Worm (Caenorhabditis elegans) whole organism, late embryonic: ENCODE measurements around the gene F57B7.2.

Experiments
- C08G9.2 ChIP-seq: sonication (generic microtip); optimal IDR thresholded peaks from 2 replicates; lab custom pipeline; 2016; ENCODE audit warnings: mild to moderate bottlenecking, missing genetic modification characterization, moderate library complexity, missing compliant biosample characterization
- C38D4.7 ChIP-seq: fragments of 200-800 bp; sonication (Bioruptor generic); optimal IDR thresholded peaks from 2 replicates; lab custom pipeline; 2018; ENCODE audit warnings: mild to moderate bottlenecking, missing genetic modification characterization, moderate library complexity, missing compliant biosample characterization
- F13H6.1 ChIP-seq: sonication (generic microtip); optimal IDR thresholded peaks from 2 replicates; lab custom pipeline; 2016; ENCODE audit warnings: missing genetic modification characterization, missing compliant biosample characterization
- K02D7.2 ChIP-seq: sonication (generic microtip); optimal IDR thresholded peaks from 2 replicates; lab custom pipeline; 2017; ENCODE audit warnings: mild to moderate bottlenecking, missing genetic modification characterization, missing compliant biosample characterization
- Y22D7AL.16 ChIP-seq: sonication (generic microtip); optimal IDR thresholded peaks from 2 replicates; lab custom pipeline; 2016; ENCODE audit warnings: missing genetic modification characterization, missing compliant biosample characterization
- ahr-1 ChIP-seq: sonication (generic microtip); optimal IDR thresholded peaks from 2 replicates; lab custom pipeline; 2016; ENCODE audit warnings: missing genetic modification characterization, missing compliant biosample characterization
- ama-1 ChIP-seq: fragments of 150-350 bp; optimal IDR thresholded peaks from 2 replicates; lab custom pipeline; 2014
- ceh-14 ChIP-seq: sonication (generic microtip); optimal IDR thresholded peaks from 2 replicates; lab custom pipeline; 2016; ENCODE audit warnings: missing genotype, missing genetic modification characterization, missing compliant biosample characterization
- ceh-18 ChIP-seq: sonication (generic microtip); optimal IDR thresholded peaks from 2 replicates; lab custom pipeline; 2016; ENCODE audit warnings: missing genetic modification characterization, missing compliant biosample characterization
- ceh-19 ChIP-seq: fragments of 200-800 bp; sonication (Bioruptor generic); optimal IDR thresholded peaks from 2 replicates; lab custom pipeline; 2018; ENCODE audit warnings: mild to moderate bottlenecking, missing genetic modification characterization, missing compliant biosample characterization
- ceh-2 ChIP-seq: sonication (generic microtip); optimal IDR thresholded peaks from 2 replicates; lab custom pipeline; 2016; ENCODE audit warnings: missing genotype, missing genetic modification characterization, missing compliant biosample characterization
- ceh-22 ChIP-seq: sonication (generic microtip); optimal IDR thresholded peaks from 2 replicates; lab custom pipeline; 2017; ENCODE audit warnings: missing biosample characterization, missing genetic modification characterization
- ceh-24 ChIP-seq: sonication (generic microtip); optimal IDR thresholded peaks from 2 replicates; lab custom pipeline; 2016; ENCODE audit warnings: mild to moderate bottlenecking, missing genetic modification characterization, missing compliant biosample characterization
- ceh-30 ChIP-seq: fragments of 150-350 bp; optimal IDR thresholded peaks from 2 replicates; lab custom pipeline; 2014; ENCODE audit warnings: missing biosample characterization, missing genetic modification characterization
- ceh-31 ChIP-seq: sonication (generic microtip); optimal IDR thresholded peaks from 2 replicates; lab custom pipeline; 2016; ENCODE audit warnings: missing genetic modification characterization, missing compliant biosample characterization
- ceh-45 ChIP-seq: fragments of 200-800 bp; sonication (Bioruptor generic); IDR thresholded peaks from 2 replicates; pipeline ENCODE4 v1.3.6; 2022; ENCODE audit warnings: missing genetic modification reagents, missing genetic modification characterization, missing compliant biosample characterization
- che-1 ChIP-seq: sonication (generic microtip); optimal IDR thresholded peaks from 2 replicates; lab custom pipeline; 2016; ENCODE audit warnings: mild to moderate bottlenecking, missing genetic modification characterization, missing compliant biosample characterization
- dmd-4 ChIP-seq: sonication (generic microtip); optimal IDR thresholded peaks from 2 replicates; lab custom pipeline; 2016; ENCODE audit warnings: borderline replicate concordance, missing genetic modification characterization, missing compliant biosample characterization
- elt-2 ChIP-seq: sonication (generic microtip); optimal IDR thresholded peaks from 2 replicates; lab custom pipeline; 2016; ENCODE audit warnings: missing genetic modification reagents, missing genetic modification characterization, missing compliant biosample characterization
- ets-4 ChIP-seq: sonication (generic microtip); optimal IDR thresholded peaks from 2 replicates; lab custom pipeline; 2016; ENCODE audit warnings: missing genetic modification characterization, missing compliant biosample characterization
- eyg-1 ChIP-seq: sonication (generic microtip); optimal IDR thresholded peaks from 2 replicates; lab custom pipeline; 2016; ENCODE audit warnings: missing genotype, missing genetic modification characterization, missing compliant biosample characterization
- fax-1 ChIP-seq: sonication (generic microtip); optimal IDR thresholded peaks from 2 replicates; lab custom pipeline; 2016; ENCODE audit warnings: missing genotype, missing genetic modification characterization, missing compliant biosample characterization
- fkh-10 ChIP-seq: fragments of 150-350 bp; optimal IDR thresholded peaks from 2 replicates; lab custom pipeline; 2014; ENCODE audit warnings: missing biosample characterization, missing genetic modification reagents, missing genetic modification characterization
- fkh-6 ChIP-seq: sonication (generic microtip); optimal IDR thresholded peaks from 2 replicates; lab custom pipeline; 2016; ENCODE audit warnings: missing genetic modification characterization, missing compliant biosample characterization
- gmeb-2 ChIP-seq: sonication (generic microtip); optimal IDR thresholded peaks from 2 replicates; lab custom pipeline; 2016; ENCODE audit warnings: missing genetic modification characterization, inconsistent platforms, missing compliant biosample characterization
- hlh-15 ChIP-seq: sonication (generic microtip); optimal IDR thresholded peaks from 2 replicates; lab custom pipeline; 2016; ENCODE audit warnings: missing genetic modification characterization, missing compliant biosample characterization
- hlh-6 ChIP-seq: sonication (generic microtip); optimal IDR thresholded peaks from 2 replicates; lab custom pipeline; 2016; ENCODE audit warnings: missing genotype, missing genetic modification characterization, missing compliant biosample characterization
- lin-11 ChIP-seq: fragments of 200-800 bp; sonication (Bioruptor generic); optimal IDR thresholded peaks from 2 replicates; lab custom pipeline; 2018; ENCODE audit warnings: mild to moderate bottlenecking, missing genetic modification characterization, missing compliant biosample characterization
- mec-3 ChIP-seq: sonication (generic microtip); optimal IDR thresholded peaks from 2 replicates; lab custom pipeline; 2016; ENCODE audit warnings: borderline replicate concordance, missing genetic modification characterization, missing compliant biosample characterization
- nhr-232 ChIP-seq: sonication (generic microtip); optimal IDR thresholded peaks from 2 replicates; lab custom pipeline; 2016; ENCODE audit warnings: missing genetic modification characterization, missing compliant biosample characterization
- odd-2 ChIP-seq: sonication (generic microtip); optimal IDR thresholded peaks from 2 replicates; lab custom pipeline; 2017; ENCODE audit warnings: antibody characterized with exemption, mild to moderate bottlenecking, missing genetic modification characterization, missing compliant biosample characterization
- pag-3 ChIP-seq: sonication (generic microtip); optimal IDR thresholded peaks from 2 replicates; lab custom pipeline; 2016; ENCODE audit warnings: missing compliant biosample characterization, missing genetic modification characterization, borderline replicate concordance
- pha-2 ChIP-seq: sonication (generic microtip); optimal IDR thresholded peaks from 2 replicates; lab custom pipeline; 2017; ENCODE audit warnings: mild to moderate bottlenecking, missing genetic modification characterization, missing compliant biosample characterization
- pha-4 ChIP-seq: fragments of 150-350 bp; optimal IDR thresholded peaks from 2 replicates; lab custom pipeline; 2018; ENCODE audit warnings: missing biosample characterization, missing genetic modification reagents, missing genetic modification characterization
- pqm-1 ChIP-seq: sonication (generic microtip); optimal IDR thresholded peaks from 2 replicates; lab custom pipeline; 2016; ENCODE audit warnings: missing genetic modification characterization, missing compliant biosample characterization
- pros-1 ChIP-seq: fragments of 150-350 bp; optimal IDR thresholded peaks from 2 replicates; lab custom pipeline; 2014; ENCODE audit warnings: missing biosample characterization, missing genetic modification reagents, missing genetic modification characterization
- ref-2 ChIP-seq: sonication (generic microtip); optimal IDR thresholded peaks from 2 replicates; lab custom pipeline; 2016; ENCODE audit warnings: missing genetic modification characterization, missing compliant biosample characterization
- rnt-1 ChIP-seq: sonication (generic microtip); optimal IDR thresholded peaks from 2 replicates; lab custom pipeline; 2016; ENCODE audit warnings: missing genetic modification characterization, missing compliant biosample characterization
- sdc-2 ChIP-seq: sonication (generic microtip); optimal IDR thresholded peaks from 2 replicates; lab custom pipeline; 2016; ENCODE audit warnings: missing genotype, missing genetic modification characterization, missing compliant biosample characterization
- sox-2 ChIP-seq: fragments of 200-800 bp; sonication (Bioruptor generic); IDR thresholded peaks from 2 replicates; pipeline ENCODE4 v1.3.6; 2022; ENCODE audit warnings: missing genetic modification reagents, missing genetic modification characterization, missing compliant biosample characterization
- sox-4 ChIP-seq: sonication (generic microtip); optimal IDR thresholded peaks from 2 replicates; lab custom pipeline; 2017; ENCODE audit warnings: mild to moderate bottlenecking, missing genetic modification characterization, inconsistent platforms, missing compliant biosample characterization
- syd-9 ChIP-seq: sonication (generic microtip); optimal IDR thresholded peaks from 2 replicates; lab custom pipeline; 2016; ENCODE audit warnings: mild to moderate bottlenecking, missing genetic modification characterization, moderate library complexity, missing compliant biosample characterization
- tbx-2 ChIP-seq: sonication (generic microtip); optimal IDR thresholded peaks from 2 replicates; lab custom pipeline; 2016; ENCODE audit warnings: missing genetic modification characterization, missing compliant biosample characterization
- tbx-7 ChIP-seq: sonication (generic microtip); optimal IDR thresholded peaks from 2 replicates; lab custom pipeline; 2016; ENCODE audit warnings: missing genotype, missing genetic modification characterization, missing compliant biosample characterization
- ttx-3 ChIP-seq: sonication (generic microtip); optimal IDR thresholded peaks from 2 replicates; lab custom pipeline; 2016; ENCODE audit warnings: missing genetic modification reagents, missing genetic modification characterization, missing compliant biosample characterization
- unc-42 ChIP-seq: sonication (generic microtip); optimal IDR thresholded peaks from 2 replicates; lab custom pipeline; 2016; ENCODE audit warnings: missing genotype, missing genetic modification characterization, missing compliant biosample characterization
- unc-55 ChIP-seq: sonication (generic microtip); optimal IDR thresholded peaks from 2 replicates; lab custom pipeline; 2017; ENCODE audit warnings: missing biosample characterization, missing genetic modification reagents, missing genetic modification characterization
- unc-86 ChIP-seq: sonication (generic microtip); optimal IDR thresholded peaks from 2 replicates; lab custom pipeline; 2016; ENCODE audit warnings: missing genetic modification characterization, missing compliant biosample characterization
- zip-5 ChIP-seq: sonication (generic microtip); optimal IDR thresholded peaks from 2 replicates; lab custom pipeline; 2016; ENCODE audit warnings: missing genetic modification characterization, missing compliant biosample characterization

The F57B7.2 gene

ce11 chrV:11449404-11449803, 6.0 kb upstream of the F57B7.2 start:
- TF ChIP-seq pag-3 (tag; lab: Kevin White, UChicago): peak; percentile 6
- peak; percentile 46 for TF ChIP-seq hlh-6
- peak; percentile 13 for TF ChIP-seq Y22D7AL.16 (tag; lab: Kevin White, UChicago)
- no peak for TF ChIP-seq ceh-45
- no peak for TF ChIP-seq elt-2
- no peak for TF ChIP-seq sox-2 (GFP tag; lab: Robert Waterston, UW)

DNA sequence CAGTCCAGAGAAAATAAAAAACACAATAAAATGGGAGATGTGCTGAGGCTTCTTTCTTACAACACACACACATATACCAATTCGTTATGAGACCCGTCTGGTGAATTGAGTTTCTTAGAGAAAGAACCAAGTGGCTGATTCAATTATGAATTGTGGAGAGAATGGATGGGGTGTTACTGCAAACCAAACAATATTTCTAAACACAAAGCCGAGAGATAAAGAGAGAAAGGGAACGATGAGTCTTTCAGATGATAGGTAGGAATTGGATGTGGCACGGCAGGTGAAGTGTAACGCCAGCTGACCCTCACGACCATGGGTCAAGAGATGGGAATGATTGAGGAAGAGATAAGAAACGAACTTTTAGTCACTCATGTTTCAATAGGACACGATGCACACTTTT, 2.9 kb upstream of the F57B7.2 start, which contains the start of gene mig-17:
TSS of gene mig-17 (plus strand) at position 389 of the 400 bp plus-strand sequence.
- peak; percentile 36 for TF ChIP-seq unc-55 (GFP tag; lab: Kevin White, UChicago)
- TF ChIP-seq ahr-1 (tag; lab: Kevin White, UChicago): no peak
- TF ChIP-seq zip-5: no peak
- peak; percentile 85 for TF ChIP-seq unc-42 (tag; lab: Kevin White, UChicago)
- TF ChIP-seq, all 69 proteins: peak for 2

ce11 chrV:11445375-11445774, 2.0 kb upstream of the F57B7.2 start:
- peak; percentile 44 for TF ChIP-seq ceh-14 (tag; lab: Kevin White, UChicago)
- TF ChIP-seq C38D4.7: no peak
- peak; percentile 40 for TF ChIP-seq unc-42 (tag; lab: Kevin White, UChicago)
- peak; percentile 49 for TF ChIP-seq ceh-19 (GFP tag; lab: Kevin White, UChicago)
- TF ChIP-seq sdc-2 (tag; lab: Kevin White, UChicago): peak; percentile 7
- no peak for TF ChIP-seq eyg-1
- no peak for TF ChIP-seq fkh-6
- no peak for TF ChIP-seq K02D7.2 (tag; lab: Kevin White, UChicago)
- TF ChIP-seq ceh-18: peak; percentile 6
- TF ChIP-seq ttx-3 (tag; lab: Kevin White, UChicago): no peak
- no peak for TF ChIP-seq unc-55 (GFP tag; lab: Kevin White, UChicago)
- peak; percentile 17 for TF ChIP-seq C08G9.2
- TF ChIP-seq hlh-6: no peak
- no peak for TF ChIP-seq Y22D7AL.16 (tag; lab: Kevin White, UChicago)
- TF ChIP-seq fax-1 (tag; lab: Kevin White, UChicago): no peak
- no peak for TF ChIP-seq syd-9
- TF ChIP-seq ets-4 (tag; lab: Kevin White, UChicago): no peak
- TF ChIP-seq dmd-4: no peak
- TF ChIP-seq ceh-30 (tag; lab: Kevin White, UChicago): no peak
- TF ChIP-seq mec-3 (tag; lab: Kevin White, UChicago): no peak
- no peak for TF ChIP-seq gmeb-2 (tag; lab: Kevin White, UChicago)
- TF ChIP-seq pag-3 (tag; lab: Kevin White, UChicago): no peak
- TF ChIP-seq ceh-45: no peak
- TF ChIP-seq che-1 (tag; lab: Kevin White, UChicago): no peak
- no peak for TF ChIP-seq pros-1
- peak; percentile 62 for TF ChIP-seq ref-2 (tag; lab: Kevin White, UChicago)
- TF ChIP-seq F13H6.1 (tag; lab: Kevin White, UChicago): peak; percentile 28
- no peak for TF ChIP-seq pqm-1 (tag; lab: Kevin White, UChicago)
- no peak for TF ChIP-seq fkh-10 (GFP tag; lab: Kevin White, UChicago)
- no peak for TF ChIP-seq hlh-15
- no peak for TF ChIP-seq sox-4
- TF ChIP-seq ceh-2 (tag; lab: Kevin White, UChicago): no peak
- TF ChIP-seq ceh-22 (tag; lab: Kevin White, UChicago): no peak
- no peak for TF ChIP-seq nhr-232
- peak; percentile 39 for TF ChIP-seq tbx-2 (tag; lab: Kevin White, UChicago)
- TF ChIP-seq lin-11 (tag; lab: Kevin White, UChicago): no peak
- TF ChIP-seq pha-4 (tag; lab: Kevin White, UChicago): no peak
- TF ChIP-seq odd-2 (tag; lab: Kevin White, UChicago): no peak
- peak; percentile 51 for TF ChIP-seq ceh-31 (tag; lab: Kevin White, UChicago)
- no peak for TF ChIP-seq unc-86 (tag; lab: Kevin White, UChicago)
- TF ChIP-seq tbx-7 (tag; lab: Kevin White, UChicago): no peak
- TF ChIP-seq ceh-24: no peak
- TF ChIP-seq ahr-1 (tag; lab: Kevin White, UChicago): no peak
- TF ChIP-seq rnt-1: no peak
- no peak for TF ChIP-seq pha-2
- TF ChIP-seq ama-1: no peak
